Fruit fly (Drosophila melanogaster) whole organism, pupa: ENCODE measurements around the gene Lk6.

Experiments
- CG10348 ChIP-seq: fragments of 200-800 bp; sonication (Bioruptor generic); IDR thresholded peaks from 2 replicates; pipeline ENCODE4 v1.3.6; 2022; ENCODE audit warnings: missing biosample characterization, missing genetic modification characterization
- CG12605 ChIP-seq: fragments of 200-800 bp; sonication (Bioruptor generic); IDR thresholded peaks from 2 replicates; pipeline ENCODE4 v1.3.6; 2022; ENCODE audit warnings: missing biosample characterization, missing genetic modification characterization
- CG13204 ChIP-seq: fragments of 200-800 bp; sonication (Bioruptor generic); optimal IDR thresholded peaks from 2 replicates; lab custom pipeline; 2018; ENCODE audit warnings: missing biosample characterization, mild to moderate bottlenecking, missing genetic modification characterization, moderate library complexity
- CG14655 ChIP-seq: fragments of 200-800 bp; sonication (Bioruptor generic); optimal IDR thresholded peaks from 3 replicates; lab custom pipeline; 2017; ENCODE audit warnings: mild to moderate bottlenecking, missing biosample characterization, missing genetic modification reagents, missing genetic modification characterization
- CG15710 ChIP-seq: fragments of 200-800 bp; sonication (Bioruptor generic); optimal IDR thresholded peaks from 2 replicates; lab custom pipeline; 2018; ENCODE audit warnings: missing biosample characterization, mild to moderate bottlenecking, missing genetic modification characterization, moderate library complexity
- CG17806 ChIP-seq: fragments of 200-800 bp; sonication (Bioruptor generic); optimal IDR thresholded peaks from 2 replicates; lab custom pipeline; 2018; ENCODE audit warnings: missing biosample characterization, mild to moderate bottlenecking, missing genetic modification characterization, moderate library complexity
- CG32121 ChIP-seq: fragments of 200-800 bp; sonication (Bioruptor generic); IDR thresholded peaks from 2 replicates; pipeline ENCODE4 v1.3.6; 2022; ENCODE audit warnings: missing biosample characterization, missing genetic modification characterization
- CG34367 ChIP-seq: fragments of 200-800 bp; sonication (Bioruptor generic); optimal IDR thresholded peaks from 2 replicates; lab custom pipeline; 2018; ENCODE audit warnings: missing biosample characterization, mild to moderate bottlenecking, missing genetic modification characterization
- CG4496 ChIP-seq: fragments of 200-800 bp; sonication (Bioruptor generic); IDR thresholded peaks from 3 replicates; pipeline ENCODE4 v1.3.6; 2022; ENCODE audit warnings: missing biosample characterization, missing genetic modification characterization
- CG8159 ChIP-seq: fragments of 200-800 bp; sonication (Bioruptor generic); optimal IDR thresholded peaks from 3 replicates; lab custom pipeline; 2018; ENCODE audit warnings: missing biosample characterization, mild to moderate bottlenecking, missing genetic modification characterization, moderate library complexity
- CG8301 ChIP-seq: fragments of 200-800 bp; sonication (Bioruptor generic); optimal IDR thresholded peaks from 2 replicates; lab custom pipeline; 2018; ENCODE audit warnings: missing biosample characterization, mild to moderate bottlenecking, missing genetic modification characterization
- CG9948 ChIP-seq: fragments of 200-800 bp; sonication (Bioruptor generic); optimal IDR thresholded peaks from 2 replicates; lab custom pipeline; 2018; ENCODE audit warnings: missing biosample characterization, mild to moderate bottlenecking, missing genetic modification characterization, moderate library complexity
- D1 ChIP-seq: fragments of 200-800 bp; sonication (Bioruptor generic); optimal IDR thresholded peaks from 2 replicates; lab custom pipeline; 2018; ENCODE audit warnings: missing biosample characterization, mild to moderate bottlenecking, missing genetic modification characterization, moderate library complexity
- EcR ChIP-seq: fragments of 200-800 bp; sonication (Bioruptor generic); optimal IDR thresholded peaks from 3 replicates; lab custom pipeline; 2019; ENCODE audit warnings: missing biosample characterization, missing genetic modification characterization, mild to moderate bottlenecking, moderate library complexity, missing genetic modification reagents
- Ets98B ChIP-seq: fragments of 200-800 bp; sonication (Bioruptor generic); IDR thresholded peaks from 2 replicates; pipeline ENCODE4 v1.3.6; 2022; ENCODE audit warnings: missing biosample characterization, missing genetic modification characterization
- Pif1A ChIP-seq: fragments of 200-800 bp; sonication (Bioruptor generic); optimal IDR thresholded peaks from 3 replicates; lab custom pipeline; 2016; ENCODE audit warnings: missing biosample characterization, missing genetic modification characterization
- Pif1B ChIP-seq: fragments of 200-800 bp; sonication (Bioruptor generic); optimal IDR thresholded peaks from 3 replicates; lab custom pipeline; 2016; ENCODE audit warnings: missing biosample characterization, missing genetic modification characterization
- Snoo ChIP-seq: fragments of 200-800 bp; sonication (Bioruptor generic); optimal IDR thresholded peaks from 3 replicates; lab custom pipeline; 2017; ENCODE audit warnings: missing biosample characterization, mild to moderate bottlenecking, missing genetic modification characterization, inconsistent platforms
- fd96Ca ChIP-seq: fragments of 200-800 bp; sonication (Bioruptor generic); IDR thresholded peaks from 3 replicates; pipeline ENCODE4 v1.3.6; 2022; ENCODE audit warnings: missing biosample characterization, missing genetic modification characterization
- gl ChIP-seq: fragments of 200-800 bp; sonication (Bioruptor generic); optimal IDR thresholded peaks from 2 replicates; lab custom pipeline; 2018; ENCODE audit warnings: missing biosample characterization, mild to moderate bottlenecking, missing genetic modification characterization
- rn ChIP-seq: fragments of 200-800 bp; sonication (Bioruptor generic); IDR thresholded peaks from 2 replicates; pipeline ENCODE4 v1.3.6; 2022; ENCODE audit warnings: missing biosample characterization, missing genetic modification characterization

The Lk6 gene

DNA sequence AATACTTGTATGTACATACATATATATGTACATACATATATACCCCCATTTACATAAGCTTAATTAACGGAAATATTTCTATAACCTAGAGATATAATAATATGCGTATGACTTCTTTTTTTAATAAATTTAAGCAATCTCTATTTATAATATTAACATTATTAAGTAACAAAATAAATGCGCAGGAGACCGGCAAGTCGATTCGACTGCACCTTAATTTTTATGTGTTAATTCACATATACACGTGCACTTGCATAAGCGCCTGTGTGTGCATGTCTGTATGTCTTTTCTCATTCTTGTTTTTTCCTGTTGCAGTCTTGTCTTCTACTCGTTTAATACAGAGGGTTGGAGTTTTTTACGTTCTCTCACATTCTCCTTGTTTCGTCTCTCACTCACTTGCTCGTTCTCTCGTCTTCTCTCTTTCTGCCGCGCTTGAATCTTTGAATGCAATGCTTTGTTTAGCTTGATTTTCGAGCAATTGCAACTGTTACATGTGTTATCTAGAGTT, 16.0 kb upstream of the Lk6 start:
- TF ChIP-seq CG12605 (GFP tag; lab: Robert Waterston, UW) = peak; percentile 89
- TF ChIP-seq CG32121 (GFP tag; lab: Robert Waterston, UW) = peak; percentile 93
- peak; percentile 97 for TF ChIP-seq CG4496 (GFP tag; lab: Robert Waterston, UW)
- peak; percentile 86 for TF ChIP-seq gl (tag; lab: Kevin White, UChicago)
- peak; percentile 89 for TF ChIP-seq fd96Ca (GFP tag; lab: Robert Waterston, UW)
- peak; percentile 98 for TF ChIP-seq CG15710 (tag; lab: Kevin White, UChicago)
- peak; percentile 92 for TF ChIP-seq rn
- TF ChIP-seq Pif1A (GFP tag; lab: Kevin White, UChicago) = peak; percentile 89
- TF ChIP-seq EcR (GFP tag; lab: Kevin White, UChicago) = peak; percentile 8
- TF ChIP-seq Ets98B (GFP tag; lab: Robert Waterston, UW) = peak; percentile 94
- peak; percentile 99 for TF ChIP-seq CG14655 (GFP tag; lab: Kevin White, UChicago)
- peak; percentile 96 for TF ChIP-seq Pif1B (GFP tag; lab: Kevin White, UChicago)
- TF ChIP-seq CG10348 = peak; percentile 55; the same call in 1 of the 2 replicates
- peak; percentile 99 for TF ChIP-seq D1 (tag; lab: Kevin White, UChicago)
- TF ChIP-seq CG34367 (tag; lab: Kevin White, UChicago) = peak; percentile 96
- peak; percentile 82 for TF ChIP-seq CG13204 (GFP tag; lab: Kevin White, UChicago)
- peak; percentile 97 for TF ChIP-seq CG8301
- TF ChIP-seq CG9948 (tag; lab: Kevin White, UChicago) = peak; percentile 99
- TF ChIP-seq CG17806 (tag; lab: Kevin White, UChicago) = peak; percentile 98
- TF ChIP-seq CG8159 (tag; lab: Kevin White, UChicago) = peak; percentile 99
- TF ChIP-seq Snoo (tag; lab: Kevin White, UChicago) = peak; percentile 96

DNA sequence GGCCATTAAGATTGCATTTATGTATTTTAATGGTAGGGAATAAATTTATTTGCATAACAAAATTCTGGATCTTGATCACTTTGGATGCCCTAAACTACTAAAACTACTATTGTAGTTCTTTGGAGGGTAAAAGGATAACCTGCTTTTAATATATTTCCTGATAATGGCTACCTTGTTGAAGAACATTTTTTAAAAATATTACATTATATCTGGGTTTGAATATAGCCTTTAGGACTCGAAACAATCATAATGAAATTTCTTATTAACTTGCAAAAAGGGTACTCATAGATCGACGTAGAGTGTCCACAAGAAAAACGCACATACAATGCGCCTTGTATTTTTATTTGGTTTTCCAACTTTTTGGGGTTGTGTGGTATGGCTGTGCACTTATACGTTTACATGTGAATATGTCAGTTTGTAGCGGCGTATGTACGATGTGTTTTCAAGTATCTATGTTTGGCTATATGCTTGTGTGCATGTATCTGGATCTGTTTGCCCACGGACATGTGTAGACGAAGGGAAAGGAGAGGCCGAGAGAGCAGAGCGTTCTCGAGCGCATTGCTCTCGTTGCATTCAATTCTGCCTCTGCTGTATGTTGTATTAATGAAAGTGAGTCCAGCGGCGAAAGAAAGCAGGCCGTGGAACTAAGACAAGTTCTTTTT, 15.2 kb upstream of the Lk6 start:
- TF ChIP-seq CG4496 (GFP tag; lab: Robert Waterston, UW) = peak; percentile 65
- TF ChIP-seq CG10348 = 0 out of 2 replicates have a peak, but pooled peaks have one; percentile 8
- TF ChIP-seq Pif1B (GFP tag; lab: Kevin White, UChicago) = peak; percentile 91
- peak; percentile 89 for TF ChIP-seq D1 (tag; lab: Kevin White, UChicago)
- TF ChIP-seq fd96Ca (GFP tag; lab: Robert Waterston, UW) = peak; percentile 30; the same call in 1 of the 3 replicates
- TF ChIP-seq CG17806 (tag; lab: Kevin White, UChicago) = peak; percentile 94
- peak; percentile 96 for TF ChIP-seq CG8159 (tag; lab: Kevin White, UChicago)
- TF ChIP-seq CG12605 (GFP tag; lab: Robert Waterston, UW) = peak; percentile 74
- TF ChIP-seq rn = peak; percentile 68
- peak; percentile 94 for TF ChIP-seq CG15710 (tag; lab: Kevin White, UChicago)
- peak; percentile 47 for TF ChIP-seq CG32121 (GFP tag; lab: Robert Waterston, UW)
- TF ChIP-seq Ets98B (GFP tag; lab: Robert Waterston, UW) = peak; percentile 61
- peak; percentile 71 for TF ChIP-seq gl (tag; lab: Kevin White, UChicago)
- peak; percentile 92 for TF ChIP-seq CG14655 (GFP tag; lab: Kevin White, UChicago)
- peak; percentile 89 for TF ChIP-seq Snoo (tag; lab: Kevin White, UChicago)
- peak; percentile 90 for TF ChIP-seq Pif1A (GFP tag; lab: Kevin White, UChicago)
- peak; percentile 16 for TF ChIP-seq CG13204 (GFP tag; lab: Kevin White, UChicago)
- peak; percentile 91 for TF ChIP-seq EcR (GFP tag; lab: Kevin White, UChicago)
- peak; percentile 87 for TF ChIP-seq CG8301
- peak; percentile 92 for TF ChIP-seq CG34367 (tag; lab: Kevin White, UChicago)
- peak; percentile 95 for TF ChIP-seq CG9948 (tag; lab: Kevin White, UChicago)

- TF ChIP-seq CG9948 (tag; lab: Kevin White, UChicago) (no peak), CG8301 (no peak), CG17806 (tag; lab: Kevin White, UChicago) (no peak), CG34367 (tag; lab: Kevin White, UChicago) (no peak), gl (tag; lab: Kevin White, UChicago) (no peak), CG14655 (GFP tag; lab: Kevin White, UChicago) (no peak), Snoo (tag; lab: Kevin White, UChicago) (no peak), CG32121 (GFP tag; lab: Robert Waterston, UW) (peak; percentile 40; the same call in 1 of the 2 replicates), fd96Ca (GFP tag; lab: Robert Waterston, UW) (peak; percentile 84), CG8159 (tag; lab: Kevin White, UChicago) (no peak), CG10348 (no peak), CG4496 (GFP tag; lab: Robert Waterston, UW) (peak; percentile 82), rn (peak; percentile 6; the same call in 1 of the 2 replicates), Pif1B (GFP tag; lab: Kevin White, UChicago) (no peak), CG15710 (tag; lab: Kevin White, UChicago) (no peak), Pif1A (GFP tag; lab: Kevin White, UChicago) (no peak), Ets98B (GFP tag; lab: Robert Waterston, UW) (peak; percentile 78), CG13204 (GFP tag; lab: Kevin White, UChicago) (no peak), D1 (tag; lab: Kevin White, UChicago) (no peak), EcR (GFP tag; lab: Kevin White, UChicago) (no peak), CG12605 (GFP tag; lab: Robert Waterston, UW) (0 out of 2 replicates have a peak, but pooled peaks have one; percentile 15)
Observed at dm6 chr3R:11778879-11779278, 14.6 kb upstream of the Lk6 start.
